Fruit fly (Drosophila melanogaster) whole organism, embryonic: ENCODE measurements around the gene gammaTub37C.

ENCODE experiments used
- Abd-B ChIP-seq: fragments of 200-800 bp; sonication (Bioruptor generic); optimal IDR thresholded peaks from 2 replicates; lab custom pipeline; 2018; ENCODE audit warnings: missing biosample characterization, mild to moderate bottlenecking, missing genetic modification characterization, moderate library complexity
- Atf3 ChIP-seq: fragments of 200-800 bp; sonication (Bioruptor generic); optimal IDR thresholded peaks from 3 replicates; lab custom pipeline; 2016; ENCODE audit warnings: missing biosample characterization, missing genetic modification characterization
- B-H1 ChIP-seq: fragments of 200-800 bp; sonication (Bioruptor generic); IDR thresholded peaks from 3 replicates; pipeline ENCODE4 v1.3.6; 2022; ENCODE audit warnings: missing biosample characterization, missing genetic modification characterization
- BtbVII ChIP-seq: fragments of 200-800 bp; sonication (Bioruptor generic); optimal IDR thresholded peaks from 3 replicates; lab custom pipeline; 2017; ENCODE audit warnings: missing biosample characterization, mild to moderate bottlenecking, missing genetic modification characterization
- Bteb2 ChIP-seq: fragments of 200-800 bp; sonication (Bioruptor generic); optimal IDR thresholded peaks from 2 replicates; lab custom pipeline; 2016; ENCODE audit warnings: missing biosample characterization, missing genetic modification characterization
- CG10543 ChIP-seq: fragments of 200-800 bp; sonication (Bioruptor generic); optimal IDR thresholded peaks from 3 replicates; lab custom pipeline; 2017; ENCODE audit warnings: missing biosample characterization, mild to moderate bottlenecking, missing genetic modification characterization, moderate library complexity
- CG10654 ChIP-seq: fragments of 200-800 bp; sonication (Bioruptor generic); optimal IDR thresholded peaks from 2 replicates; lab custom pipeline; 2016; ENCODE audit warnings: missing biosample characterization, missing genetic modification characterization
- CG11093 ChIP-seq: fragments of 200-800 bp; sonication (Bioruptor generic); IDR thresholded peaks from 3 replicates; pipeline ENCODE4 v1.3.6; 2022; ENCODE audit warnings: missing biosample characterization, missing genetic modification characterization
- CG11456 ChIP-seq: fragments of 200-800 bp; sonication (Bioruptor generic); IDR thresholded peaks from 3 replicates; pipeline ENCODE4 v1.3.6; 2022; ENCODE audit warnings: missing biosample characterization, missing genetic modification characterization
- CG11695 ChIP-seq: fragments of 200-800 bp; sonication (Bioruptor generic); IDR thresholded peaks from 3 replicates; pipeline ENCODE4 v1.3.6; 2022; ENCODE audit warnings: missing biosample characterization, missing genetic modification characterization
- CG12769 ChIP-seq: fragments of 200-800 bp; sonication (Bioruptor generic); optimal IDR thresholded peaks from 2 replicates; lab custom pipeline; 2019; ENCODE audit warnings: missing biosample characterization, mild to moderate bottlenecking, missing genetic modification characterization, moderate library complexity
- CG1603 ChIP-seq: fragments of 200-800 bp; sonication (Bioruptor generic); optimal IDR thresholded peaks from 2 replicates; lab custom pipeline; 2019; ENCODE audit warnings: missing biosample characterization, mild to moderate bottlenecking, missing genetic modification characterization, moderate library complexity
- CG17829 ChIP-seq: fragments of 200-800 bp; optimal IDR thresholded peaks from 2 replicates; lab custom pipeline; 2019; ENCODE audit warnings: missing biosample characterization, mild to moderate bottlenecking, missing genetic modification characterization, moderate library complexity
- CG2889 ChIP-seq: fragments of 200-800 bp; sonication (Bioruptor generic); IDR thresholded peaks from 3 replicates; pipeline ENCODE4 v1.3.6; 2022; ENCODE audit warnings: missing biosample characterization, missing genetic modification characterization
- CG3065 ChIP-seq: fragments of 200-800 bp; sonication (Bioruptor generic); optimal IDR thresholded peaks from 2 replicates; lab custom pipeline; 2016; ENCODE audit warnings: missing biosample characterization, missing genetic modification characterization
- CG31388 ChIP-seq: fragments of 200-800 bp; sonication (Bioruptor generic); optimal IDR thresholded peaks from 2 replicates; lab custom pipeline; 2016; ENCODE audit warnings: missing biosample characterization, missing genetic modification characterization
- CG31441 ChIP-seq: fragments of 200-800 bp; sonication (Bioruptor generic); IDR thresholded peaks from 2 replicates; pipeline ENCODE4 v1.3.6; 2022; ENCODE audit warnings: missing biosample characterization, missing genetic modification characterization
- CG4617 ChIP-seq: fragments of 200-800 bp; sonication (Bioruptor generic); optimal IDR thresholded peaks from 3 replicates; lab custom pipeline; 2016; ENCODE audit warnings: missing biosample characterization, missing genetic modification characterization, borderline replicate concordance
- CG6813 ChIP-seq: fragments of 200-800 bp; sonication (Bioruptor generic); optimal IDR thresholded peaks from 2 replicates; lab custom pipeline; 2017; ENCODE audit warnings: missing biosample characterization, missing genetic modification characterization, mild to moderate bottlenecking, moderate library complexity, missing genetic modification reagents
- CG8388 ChIP-seq: fragments of 200-800 bp; sonication (Bioruptor generic); optimal IDR thresholded peaks from 2 replicates; lab custom pipeline; 2019; ENCODE audit warnings: missing biosample characterization, mild to moderate bottlenecking, missing genetic modification characterization, moderate library complexity
- CG8924 ChIP-seq: fragments of 200-800 bp; optimal IDR thresholded peaks from 3 replicates; lab custom pipeline; 2019; ENCODE audit warnings: missing biosample characterization, mild to moderate bottlenecking, missing genetic modification characterization, moderate library complexity
- CG9727 ChIP-seq: fragments of 200-800 bp; sonication (Bioruptor generic); optimal IDR thresholded peaks from 3 replicates; lab custom pipeline; 2017; ENCODE audit warnings: missing biosample characterization, mild to moderate bottlenecking, missing genetic modification characterization
- E2f2 ChIP-seq: fragments of 200-800 bp; sonication (Bioruptor generic); IDR thresholded peaks from 2 replicates; pipeline ENCODE4 v1.3.6; 2022; ENCODE audit warnings: missing biosample characterization, missing genetic modification characterization
- Fer2 ChIP-seq: fragments of 200-800 bp; sonication (Bioruptor generic); optimal IDR thresholded peaks from 2 replicates; lab custom pipeline; 2018; ENCODE audit warnings: missing biosample characterization, mild to moderate bottlenecking, missing genetic modification characterization, moderate library complexity
- HLHmδ ChIP-seq: fragments of 200-800 bp; sonication (Bioruptor generic); optimal IDR thresholded peaks from 2 replicates; lab custom pipeline; 2018; ENCODE audit warnings: missing biosample characterization, mild to moderate bottlenecking, missing genetic modification characterization, moderate library complexity
- Hand ChIP-seq: fragments of 200-800 bp; sonication (Bioruptor generic); optimal IDR thresholded peaks from 2 replicates; lab custom pipeline; 2017; ENCODE audit warnings: mild to moderate bottlenecking, missing biosample characterization, missing genetic modification reagents, missing genetic modification characterization
- Hr78 ChIP-seq, 2 experiments: fragments of 200-800 bp in 1 of 2; fragments of >200 bp in 1 of 2; sonication (Bioruptor generic) in 1 of 2; optimal IDR thresholded peaks; 2 replicates each; lab custom pipeline; 2017 to 2019; ENCODE audit warnings: missing biosample characterization in 2 of 2, missing genetic modification characterization in 2 of 2, mild to moderate bottlenecking in 1 of 2, moderate library complexity in 1 of 2
- Lim3 ChIP-seq: fragments of 200-800 bp; sonication (Bioruptor generic); IDR thresholded peaks from 2 replicates; pipeline ENCODE4 v1.3.6; 2022; ENCODE audit warnings: missing biosample characterization, missing genetic modification characterization
- Myb ChIP-seq: fragments of 200-800 bp; sonication (Bioruptor generic); optimal IDR thresholded peaks from 2 replicates; lab custom pipeline; 2016; ENCODE audit warnings: missing biosample characterization, missing genetic modification characterization
- Neu2 ChIP-seq: fragments of 200-800 bp; sonication (Bioruptor generic); optimal IDR thresholded peaks from 3 replicates; lab custom pipeline; 2016; ENCODE audit warnings: missing biosample characterization, missing genetic modification characterization, borderline replicate concordance
- Poxn ChIP-seq: fragments of 200-800 bp; sonication (Bioruptor generic); IDR thresholded peaks from 2 replicates; pipeline ENCODE4 v1.3.6; 2022; ENCODE audit warnings: missing biosample characterization, missing genetic modification characterization
- Sry-δ ChIP-seq: fragments of 200-800 bp; sonication (Bioruptor generic); optimal IDR thresholded peaks from 2 replicates; lab custom pipeline; 2016; ENCODE audit warnings: missing biosample characterization, missing genetic modification characterization
- chm ChIP-seq: fragments of 200-800 bp; sonication (Bioruptor generic); IDR thresholded peaks from 2 replicates; pipeline ENCODE4 v1.3.6; 2022; ENCODE audit warnings: missing biosample characterization, missing genetic modification characterization
- ci ChIP-seq: fragments of 200-800 bp; sonication (Bioruptor generic); IDR thresholded peaks from 3 replicates; pipeline ENCODE4 v1.3.6; 2022; ENCODE audit warnings: missing biosample characterization, missing genetic modification characterization
- dan ChIP-seq: fragments of 200-800 bp; sonication (Bioruptor generic); IDR thresholded peaks from 2 replicates; pipeline ENCODE4 v1.3.6; 2022; ENCODE audit warnings: missing biosample characterization, missing genetic modification characterization
- eyg ChIP-seq: fragments of 200-800 bp; sonication (Bioruptor generic); optimal IDR thresholded peaks from 3 replicates; lab custom pipeline; 2016; ENCODE audit warnings: missing biosample characterization, missing genetic modification characterization
- gcm2 ChIP-seq: fragments of 200-800 bp; sonication (Bioruptor generic); optimal IDR thresholded peaks from 2 replicates; lab custom pipeline; 2016; ENCODE audit warnings: missing biosample characterization, missing genetic modification characterization
- hth ChIP-seq: fragments of >200 bp; optimal IDR thresholded peaks from 2 replicates; lab custom pipeline; 2017; ENCODE audit warnings: inconsistent platforms
- ken ChIP-seq: fragments of 200-800 bp; sonication (Bioruptor generic); IDR thresholded peaks from 3 replicates; pipeline ENCODE4 v1.3.6; 2022; ENCODE audit warnings: missing biosample characterization, missing genetic modification characterization
- luna ChIP-seq: fragments of 200-800 bp; sonication (Bioruptor generic); optimal IDR thresholded peaks from 2 replicates; lab custom pipeline; 2016; ENCODE audit warnings: missing biosample characterization, missing genetic modification characterization
- nom ChIP-seq: fragments of 200-800 bp; sonication (Bioruptor generic); optimal IDR thresholded peaks from 2 replicates; lab custom pipeline; 2017; ENCODE audit warnings: missing biosample characterization, missing genetic modification characterization, mild to moderate bottlenecking, moderate library complexity, missing genetic modification reagents
- pho ChIP-seq: fragments of 200-800 bp; sonication (Bioruptor generic); optimal IDR thresholded peaks from 2 replicates; lab custom pipeline; 2016; ENCODE audit warnings: missing biosample characterization, missing genetic modification characterization
- pros ChIP-seq: fragments of 200-800 bp; sonication (Bioruptor generic); optimal IDR thresholded peaks from 3 replicates; lab custom pipeline; 2019; ENCODE audit warnings: missing biosample characterization, mild to moderate bottlenecking, missing genetic modification characterization, moderate library complexity
- repo ChIP-seq: fragments of 200-800 bp; sonication (Bioruptor generic); optimal IDR thresholded peaks from 2 replicates; lab custom pipeline; 2016; ENCODE audit warnings: missing biosample characterization, missing genetic modification characterization
- ro ChIP-seq: fragments of 200-800 bp; sonication (Bioruptor generic); IDR thresholded peaks from 2 replicates; pipeline ENCODE4 v1.3.6; 2022; ENCODE audit warnings: missing biosample characterization, missing genetic modification characterization
- schlank ChIP-seq: fragments of 200-800 bp; sonication (Bioruptor generic); optimal IDR thresholded peaks from 2 replicates; lab custom pipeline; 2018; ENCODE audit warnings: missing biosample characterization, mild to moderate bottlenecking, missing genetic modification characterization
- sna ChIP-seq: fragments of 200-800 bp; sonication (Bioruptor generic); IDR thresholded peaks from 2 replicates; pipeline ENCODE4 v1.3.6; 2022; ENCODE audit warnings: missing biosample characterization, missing genetic modification characterization; ENCODE audit not compliant: partially characterized antibody
- so ChIP-seq: fragments of 200-800 bp; sonication (Bioruptor generic); IDR thresholded peaks from 3 replicates; pipeline ENCODE4 v1.3.6; 2022; ENCODE audit warnings: missing biosample characterization, missing genetic modification characterization
- unpg ChIP-seq: fragments of 200-800 bp; sonication (Bioruptor generic); optimal IDR thresholded peaks from 3 replicates; lab custom pipeline; 2018; ENCODE audit warnings: missing biosample characterization, mild to moderate bottlenecking, missing genetic modification characterization, moderate library complexity

The gammaTub37C gene

DNA sequence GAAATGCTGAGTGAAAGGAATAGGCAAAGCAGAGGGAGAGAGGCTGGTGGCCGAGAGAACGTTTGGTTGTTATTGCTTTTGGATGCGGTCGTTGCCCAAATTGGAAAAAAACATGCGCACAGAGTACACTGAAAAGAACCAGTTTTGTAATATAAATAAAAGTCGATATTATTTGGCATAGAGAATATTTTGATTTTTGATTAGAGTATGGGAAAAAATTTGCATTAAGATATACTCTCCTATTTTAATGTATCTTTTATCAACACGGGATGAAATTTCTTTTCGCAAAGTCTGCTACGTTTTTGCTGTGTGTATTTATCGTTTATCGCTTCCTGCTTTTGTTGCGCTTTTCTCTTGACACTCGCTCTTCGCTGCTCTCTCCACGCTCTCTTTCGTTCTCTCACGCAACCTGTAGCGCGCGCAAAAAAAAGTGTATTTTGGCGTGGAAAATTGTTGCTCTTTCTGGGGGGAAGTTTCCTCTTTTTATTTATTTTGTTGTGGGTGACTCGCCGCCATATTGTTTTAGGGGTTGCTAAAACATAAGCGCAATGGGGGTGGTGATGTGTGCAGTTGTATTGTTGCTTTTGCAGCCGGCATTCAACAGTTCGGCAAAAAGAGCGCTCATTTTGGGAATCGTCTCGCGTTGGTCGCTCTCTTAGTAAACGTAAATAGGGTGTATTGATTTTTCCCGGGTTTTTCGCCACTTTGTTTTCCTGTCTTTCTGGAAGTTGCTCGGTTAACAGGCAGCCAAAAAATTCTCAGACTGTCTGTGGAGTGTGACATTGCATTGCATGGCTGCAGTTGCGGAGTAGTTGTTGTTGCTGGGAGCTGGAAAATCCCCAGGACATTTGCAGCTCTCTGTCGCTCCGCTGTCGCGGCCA lies 20.4 kb downstream of the gammaTub37C start (continued):
- TF ChIP-seq ken (GFP tag; lab: Robert Waterston, UW) (peak; percentile 95), luna (GFP tag; lab: Kevin White, UChicago) (peak; percentile 96), pho (GFP tag; lab: Kevin White, UChicago) (peak; percentile 94), CG11456 (GFP tag; lab: Robert Waterston, UW) (peak; percentile 95), so (GFP tag; lab: Robert Waterston, UW) (peak; percentile 97), CG1603 (tag; lab: Kevin White, UChicago) (peak; percentile 94), Hr78 (GFP tag; optimal IDR thresholded peaks at IDR 0.05; lab: Kevin White, UChicago) (peak in 1 of 2 experiments; percentile 91), gcm2 (GFP tag; lab: Kevin White, UChicago) (peak; percentile 89), Hand (peak; percentile 96), repo (GFP tag; lab: Kevin White, UChicago) (peak; percentile 93), hth (lab: Kevin White, UChicago) (no peak), HLHmδ (GFP tag; lab: Kevin White, UChicago) (no peak), Sry-δ (GFP tag; lab: Kevin White, UChicago) (peak; percentile 68), Poxn (GFP tag; lab: Robert Waterston, UW) (peak; percentile 74), Abd-B (GFP tag; lab: Kevin White, UChicago) (no peak), CG12769 (tag; lab: Kevin White, UChicago) (peak; percentile 95), ro (GFP tag; lab: Robert Waterston, UW) (peak; percentile 92), CG4617 (GFP tag; lab: Kevin White, UChicago) (peak; percentile 89), CG31441 (GFP tag; lab: Robert Waterston, UW) (peak; percentile 98), E2f2 (GFP tag; lab: Robert Waterston, UW) (peak; percentile 83), CG9727 (peak; percentile 96), chm (GFP tag; lab: Robert Waterston, UW) (peak; percentile 97), Myb (GFP tag; lab: Kevin White, UChicago) (peak; percentile 82), Lim3 (peak; percentile 91), Neu2 (peak; percentile 83), CG31388 (peak; percentile 84), sna (0 out of 2 replicates have a peak, but pooled peaks have one; percentile 18), CG6813 (GFP tag; lab: Kevin White, UChicago) (peak; percentile 98), nom (GFP tag; lab: Kevin White, UChicago) (peak; percentile 79), Bteb2 (GFP tag; lab: Kevin White, UChicago) (peak; percentile 94), CG10654 (GFP tag; lab: Kevin White, UChicago) (peak; percentile 97), CG11695 (GFP tag; lab: Robert Waterston, UW) (peak; percentile 98), CG17829 (peak; percentile 98), CG11093 (peak; percentile 95), CG8924 (tag; lab: Kevin White, UChicago) (peak; percentile 98), unpg (GFP tag; lab: Kevin White, UChicago) (peak; percentile 98), B-H1 (GFP tag; lab: Robert Waterston, UW) (peak; percentile 97), CG10543 (GFP tag; lab: Kevin White, UChicago) (peak; percentile 91), Atf3 (GFP tag; lab: Kevin White, UChicago) (peak; percentile 89), schlank (tag; lab: Kevin White, UChicago) (peak; percentile 83), eyg (GFP tag; lab: Kevin White, UChicago) (peak; percentile 94), CG2889 (GFP tag; lab: Robert Waterston, UW) (peak; percentile 94), pros (GFP tag; lab: Kevin White, UChicago) (peak; percentile 57), CG8388 (peak; percentile 98), CG3065 (GFP tag; lab: Kevin White, UChicago) (peak; percentile 85), Fer2 (peak; percentile 91), ci (GFP tag; lab: Robert Waterston, UW) (peak; percentile 99), dan (GFP tag; lab: Robert Waterston, UW) (no peak), BtbVII (GFP tag; lab: Kevin White, UChicago) (peak; percentile 97)
